Fruit fly (Drosophila melanogaster): Measurements from ENCODE around the gene CG12498.

DNA sequence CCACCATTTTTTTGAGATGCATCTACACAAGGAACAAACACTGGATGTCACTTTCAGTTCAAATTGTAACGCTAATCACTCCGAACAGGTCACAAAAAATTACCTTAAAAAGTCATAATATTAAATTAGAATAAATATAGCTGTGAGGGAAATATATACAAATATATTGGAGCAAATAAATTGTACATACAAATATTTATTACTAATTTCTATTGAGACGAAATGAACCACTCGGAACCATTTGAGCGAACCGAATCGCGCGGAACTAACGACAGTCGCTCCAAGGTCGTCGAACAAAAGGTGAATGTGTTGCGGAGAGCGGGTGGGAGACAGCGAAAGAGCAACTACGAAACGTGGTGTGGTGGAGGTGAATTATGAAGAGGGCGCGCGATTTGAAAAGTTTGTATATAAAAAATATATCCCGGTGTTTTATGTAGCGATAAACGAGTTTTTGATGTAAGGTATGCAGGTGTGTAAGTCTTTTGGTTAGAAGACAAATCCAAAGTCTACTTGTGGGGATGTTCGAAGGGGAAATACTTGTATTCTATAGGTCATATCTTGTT is 19.5 kb upstream of the CG12498 start, which contains the start of gene CG32795:
- TF ChIP-seq CG8478 (optimal IDR thresholded peaks at IDR 0.05) (no peak), CTCF (optimal IDR thresholded peaks at IDR 0.05) (no peak)
